Fruit fly (Drosophila melanogaster): Measurements from ENCODE around the gene CG33500.
A peak's percentile ranks its signal among the peaks of the same experiment; 100 is the strongest.

The CG33500 gene

DNA sequence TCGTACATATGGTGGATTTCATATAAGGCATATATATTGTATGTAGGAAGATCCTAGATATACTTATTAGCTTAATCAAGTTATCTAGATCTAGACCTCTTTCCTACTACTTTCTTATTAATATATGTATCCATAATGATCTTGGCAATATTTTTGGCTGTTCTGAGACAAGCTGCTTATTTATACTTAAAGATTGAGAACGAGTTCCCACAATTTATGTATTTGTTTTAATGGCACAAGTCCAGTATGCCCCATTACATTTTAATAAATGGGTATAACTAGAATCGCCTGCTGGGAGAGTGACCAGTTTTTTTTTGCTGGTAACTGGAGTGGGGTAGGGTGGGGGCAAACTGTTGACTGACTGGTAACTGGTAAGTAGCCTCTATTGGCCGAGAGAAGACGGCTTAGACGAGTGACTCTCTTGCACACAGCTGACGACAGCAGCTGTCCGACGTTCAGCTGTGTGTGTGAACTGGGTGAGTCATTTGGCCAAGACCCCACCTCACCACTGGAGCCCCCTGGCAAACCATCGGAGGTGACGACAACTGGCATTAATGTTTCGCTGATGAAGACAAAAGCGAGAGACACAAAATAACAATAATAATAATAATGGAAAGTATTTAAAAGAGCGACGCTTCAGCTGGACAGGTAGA, 28.5 kb downstream of the CG33500 start (continued):
- TF ChIP-seq tna (GFP tag; IDR thresholded peaks at IDR 0.05; ENCODE audit: partially characterized antibody) (0 out of 2 replicates have a peak, but pooled peaks have one; percentile 26), fd102C (GFP tag; optimal IDR thresholded peaks at IDR 0.05) (no peak), kay (GFP tag; optimal IDR thresholded peaks at IDR 0.05) (peak; percentile 79), Lim3 (GFP tag; IDR thresholded peaks at IDR 0.05) (no peak), prd (optimal IDR thresholded peaks at IDR 0.05) (no peak), prd (GFP tag; IDR thresholded peaks at IDR 0.05) (no peak), en (GFP tag; optimal IDR thresholded peaks at IDR 0.05) (no peak), CG4360 (GFP tag; IDR thresholded peaks at IDR 0.05) (no peak), chinmo (GFP tag; IDR thresholded peaks at IDR 0.05; ENCODE audit: partially characterized antibody) (0 out of 4 replicates have a peak, but pooled peaks have one; percentile 75), CG7271 (tag; optimal IDR thresholded peaks at IDR 0.05) (no peak), Hmx (GFP tag; optimal IDR thresholded peaks at IDR 0.05) (no peak), luna (GFP tag; optimal IDR thresholded peaks at IDR 0.05) (no peak), abd-A (tag; optimal IDR thresholded peaks at IDR 0.05) (peak; percentile 62), h (optimal IDR thresholded peaks at IDR 0.05) (no peak), lilli (GFP tag; optimal IDR thresholded peaks at IDR 0.05) (no peak), Drgx (GFP tag; IDR thresholded peaks at IDR 0.05) (0 out of 2 replicates have a peak, but pooled peaks have one; percentile 23), da (GFP tag; optimal IDR thresholded peaks at IDR 0.05) (no peak), Med (GFP tag) (peak; percentile 77), CG5245 (GFP tag; optimal IDR thresholded peaks at IDR 0.05) (no peak), cg (GFP tag; optimal IDR thresholded peaks at IDR 0.05) (peak; percentile 65), Ptx1 (GFP tag; IDR thresholded peaks at IDR 0.05) (no peak), kni (GFP tag; optimal IDR thresholded peaks at IDR 0.05) (peak; percentile 52), Meics (GFP tag; optimal IDR thresholded peaks at IDR 0.05) (no peak), fd3F (GFP tag; optimal IDR thresholded peaks at IDR 0.05) (no peak), CG31365 (tag; optimal IDR thresholded peaks at IDR 0.05) (no peak), ap (GFP tag; IDR thresholded peaks at IDR 0.05) (no peak), CG9727 (GFP tag; optimal IDR thresholded peaks at IDR 0.05) (no peak), ato (GFP tag; IDR thresholded peaks at IDR 0.05; ENCODE audit: partially characterized antibody) (no peak), tio (GFP tag; optimal IDR thresholded peaks at IDR 0.05) (no peak), CG1647 (GFP tag; optimal IDR thresholded peaks at IDR 0.05) (no peak), crp (GFP tag; optimal IDR thresholded peaks at IDR 0.05) (peak in 1 of 2 experiments; percentile 17), gce (GFP tag; IDR thresholded peaks at IDR 0.05) (no peak), YL-1 (GFP tag; optimal IDR thresholded peaks at IDR 0.05) (no peak), zen2 (GFP tag; IDR thresholded peaks at IDR 0.05; ENCODE audit: partially characterized antibody) (no peak), CG10366 (GFP tag; IDR thresholded peaks at IDR 0.05) (no peak), tx (GFP tag; optimal IDR thresholded peaks at IDR 0.05) (no peak), dan (GFP tag; IDR thresholded peaks at IDR 0.05) (no peak), wek (GFP tag; optimal IDR thresholded peaks at IDR 0.05) (no peak), CG4854 (GFP tag; optimal IDR thresholded peaks at IDR 0.05) (no peak), inv (GFP tag; IDR thresholded peaks at IDR 0.05; ENCODE audit: partially characterized antibody) (no peak), ci (GFP tag; IDR thresholded peaks at IDR 0.05) (peak; percentile 55; the same call in 2 of the 3 replicates), jumu (GFP tag; optimal IDR thresholded peaks at IDR 0.05) (no peak), CG6272 (GFP tag; IDR thresholded peaks at IDR 0.05) (no peak), twi (tag; optimal IDR thresholded peaks at IDR 0.05) (no peak), CG10543 (GFP tag; optimal IDR thresholded peaks at IDR 0.05) (peak; percentile 15), cwo (GFP tag; optimal IDR thresholded peaks at IDR 0.05) (no peak), CG9215 (GFP tag; IDR thresholded peaks at IDR 0.05) (no peak), hth (optimal IDR thresholded peaks at IDR 0.05) (no peak), HLH54F (GFP tag; optimal IDR thresholded peaks at IDR 0.05) (no peak), danr (GFP tag; IDR thresholded peaks at IDR 0.05) (no peak), Gug (GFP tag; IDR thresholded peaks at IDR 0.05) (no peak)

All from whole organism, embryonic.